Worm (Caenorhabditis elegans) whole organism, young adult: ENCODE measurements around the gene fem-3.
A peak's percentile ranks its signal among the peaks of the same experiment; 100 is the strongest.

Experiments used
- F10E7.11 ChIP-seq: sonication (generic microtip); optimal IDR thresholded peaks from 2 replicates; lab custom pipeline; 2017; ENCODE audit warnings: mild to moderate bottlenecking, missing genetic modification characterization, moderate library complexity, missing compliant biosample characterization
- F23B12.7 ChIP-seq: sonication (generic microtip); optimal IDR thresholded peaks from 2 replicates; lab custom pipeline; 2017; ENCODE audit warnings: missing genetic modification characterization, mild to moderate bottlenecking, missing compliant biosample characterization, antibody characterized with exemption, moderate library complexity; ENCODE audit not compliant: insufficient read depth
- F33H1.4 ChIP-seq: fragments of 200-800 bp; sonication (Bioruptor generic); IDR thresholded peaks from 2 replicates; pipeline ENCODE4 v1.3.6; 2022; ENCODE audit warnings: missing genetic modification reagents, missing genetic modification characterization, missing compliant biosample characterization
- F49E8.2 ChIP-seq: sonication (generic microtip); optimal IDR thresholded peaks from 3 replicates; lab custom pipeline; 2017; ENCODE audit warnings: missing genetic modification characterization, mild to moderate bottlenecking, missing compliant biosample characterization, antibody characterized with exemption, moderate library complexity; ENCODE audit not compliant: insufficient read depth
- K12H6.12 ChIP-seq: fragments of 200-800 bp; sonication (Bioruptor generic); optimal IDR thresholded peaks from 2 replicates; lab custom pipeline; 2018; ENCODE audit warnings: mild to moderate bottlenecking, missing genetic modification characterization, missing compliant biosample characterization
- T26A5.8 ChIP-seq: sonication (generic microtip); optimal IDR thresholded peaks from 2 replicates; lab custom pipeline; 2016; ENCODE audit warnings: missing genetic modification characterization, missing compliant biosample characterization
- Y67H2A.10 ChIP-seq: fragments of 200-800 bp; sonication (Bioruptor generic); conservative IDR thresholded peaks from 2 replicates; pipeline ENCODE4 v1.3.6; 2022; ENCODE audit warnings: missing genetic modification reagents, missing genetic modification characterization, missing compliant biosample characterization
- ZK185.1 ChIP-seq: sonication (generic microtip); optimal IDR thresholded peaks from 2 replicates; lab custom pipeline; 2016; ENCODE audit warnings: mild to moderate bottlenecking, missing genetic modification characterization, missing compliant biosample characterization; ENCODE audit not compliant: poor library complexity, severe bottlenecking
- aptf-3 ChIP-seq: fragments of 200-800 bp; sonication (Bioruptor generic); IDR thresholded peaks from 2 replicates; pipeline ENCODE4 v1.3.6; 2022; ENCODE audit warnings: missing genetic modification characterization, missing compliant biosample characterization
- atf-7 ChIP-seq: sonication (generic microtip); optimal IDR thresholded peaks from 2 replicates; lab custom pipeline; 2017; ENCODE audit warnings: mild to moderate bottlenecking, missing genetic modification characterization, missing compliant biosample characterization
- attf-6 ChIP-seq: fragments of 200-800 bp; sonication (Bioruptor generic); IDR thresholded peaks from 2 replicates; pipeline ENCODE4 v1.3.6; 2022; ENCODE audit warnings: missing genetic modification reagents, missing genetic modification characterization, missing compliant biosample characterization
- cebp-1 ChIP-seq, 2 experiments: fragments of 200-800 bp in 1 of 2; sonication (Bioruptor generic) in 1 of 2; sonication (generic microtip) in 1 of 2; IDR thresholded peaks in 1 of 2; optimal IDR thresholded peaks in 1 of 2; 2 replicates each; pipeline versions ENCODE4 v1.3.6 to Lab custom; 2017 to 2022; ENCODE audit warnings: missing compliant biosample characterization in 2 of 2, missing genetic modification characterization in 2 of 2, mild to moderate bottlenecking in 1 of 2, missing genetic modification reagents in 1 of 2, moderate library complexity in 1 of 2
- ceh-100 ChIP-seq: fragments of 200-800 bp; sonication (Bioruptor generic); IDR thresholded peaks from 2 replicates; pipeline ENCODE4 v1.3.6; 2022; ENCODE audit warnings: missing genetic modification reagents, missing genetic modification characterization, missing compliant biosample characterization
- ceh-40 ChIP-seq: fragments of 200-800 bp; sonication (Bioruptor generic); IDR thresholded peaks from 2 replicates; pipeline ENCODE4 v1.3.6; 2022; ENCODE audit warnings: missing genetic modification characterization, missing compliant biosample characterization
- ceh-58 ChIP-seq: fragments of 200-800 bp; sonication (Bioruptor generic); IDR thresholded peaks from 2 replicates; pipeline ENCODE4 v1.3.6; 2022; ENCODE audit warnings: missing genetic modification characterization, missing compliant biosample characterization
- ceh-91 ChIP-seq: fragments of 200-800 bp; sonication (Bioruptor generic); IDR thresholded peaks from 2 replicates; pipeline ENCODE4 v1.3.6; 2022; ENCODE audit warnings: missing genetic modification reagents, missing genetic modification characterization, missing compliant biosample characterization
- dpff-1 ChIP-seq: sonication (generic microtip); optimal IDR thresholded peaks from 2 replicates; lab custom pipeline; 2017; ENCODE audit warnings: mild to moderate bottlenecking, missing genetic modification characterization, missing compliant biosample characterization
- efl-1 ChIP-seq: fragments of 150-350 bp; optimal IDR thresholded peaks from 2 replicates; lab custom pipeline; 2014; ENCODE audit warnings: missing biosample characterization, missing genetic modification reagents, missing genetic modification characterization
- egl-18 ChIP-seq: fragments of 200-800 bp; sonication (Bioruptor generic); IDR thresholded peaks from 2 replicates; pipeline ENCODE4 v1.3.6; 2022; ENCODE audit warnings: missing genetic modification reagents, missing genetic modification characterization, missing compliant biosample characterization
- him-1 ChIP-seq: sonication (generic microtip); optimal IDR thresholded peaks from 2 replicates; lab custom pipeline; 2016; ENCODE audit warnings: missing genotype, missing genetic modification reagents, missing genetic modification characterization, missing compliant biosample characterization
- hlh-12 ChIP-seq: sonication (generic microtip); optimal IDR thresholded peaks from 2 replicates; lab custom pipeline; 2016; ENCODE audit warnings: missing genetic modification characterization, missing compliant biosample characterization
- lag-1 ChIP-seq: fragments of 200-800 bp; sonication (Bioruptor generic); IDR thresholded peaks from 2 replicates; pipeline ENCODE4 v1.3.6; 2022; ENCODE audit warnings: missing genetic modification reagents, missing genetic modification characterization, missing compliant biosample characterization
- let-526 ChIP-seq: fragments of 200-800 bp; sonication (Bioruptor generic); IDR thresholded peaks from 2 replicates; pipeline ENCODE4 v1.3.6; 2022; ENCODE audit warnings: missing genetic modification reagents, missing genetic modification characterization, missing compliant biosample characterization
- let-607 ChIP-seq, 2 experiments: fragments of 200-800 bp in 1 of 2; sonication (Bioruptor generic) in 1 of 2; sonication (generic microtip) in 1 of 2; optimal IDR thresholded peaks; 2 replicates each; lab custom pipeline; 2016 to 2018; ENCODE audit warnings: mild to moderate bottlenecking in 2 of 2, missing compliant biosample characterization in 2 of 2, missing genetic modification characterization in 2 of 2, moderate library complexity in 2 of 2, missing genotype in 1 of 2
- lir-1 ChIP-seq: fragments of 200-800 bp; sonication (Bioruptor generic); conservative IDR thresholded peaks from 2 replicates; pipeline ENCODE4 v1.3.6; 2022; ENCODE audit warnings: missing genetic modification reagents, missing genetic modification characterization, missing compliant biosample characterization
- lsl-1 ChIP-seq: fragments of 200-800 bp; sonication (Bioruptor generic); optimal IDR thresholded peaks from 2 replicates; lab custom pipeline; 2018; ENCODE audit warnings: mild to moderate bottlenecking, missing genetic modification characterization, moderate library complexity, missing compliant biosample characterization
- madf-6 ChIP-seq: fragments of 200-800 bp; sonication (Bioruptor generic); IDR thresholded peaks from 2 replicates; pipeline ENCODE4 v1.3.6; 2022; ENCODE audit warnings: missing genetic modification reagents, missing genetic modification characterization, missing compliant biosample characterization
- madf-8 ChIP-seq: fragments of 200-800 bp; sonication (Bioruptor generic); conservative IDR thresholded peaks from 2 replicates; pipeline ENCODE4 v1.3.6; 2022; ENCODE audit warnings: missing genetic modification reagents, missing genetic modification characterization, missing compliant biosample characterization
- nfya-1 ChIP-seq: sonication (generic microtip); optimal IDR thresholded peaks from 2 replicates; lab custom pipeline; 2017; ENCODE audit warnings: antibody characterized with exemption, missing compliant biosample characterization, missing genetic modification characterization, borderline replicate concordance; ENCODE audit not compliant: insufficient read depth
- nfyb-1 ChIP-seq: fragments of 200-800 bp; sonication (Bioruptor generic); IDR thresholded peaks from 2 replicates; pipeline ENCODE4 v1.3.6; 2022; ENCODE audit warnings: missing genetic modification reagents, missing genetic modification characterization, missing compliant biosample characterization
- nhr-27 ChIP-seq: fragments of 200-800 bp; sonication (Bioruptor generic); optimal IDR thresholded peaks from 2 replicates; lab custom pipeline; 2018; ENCODE audit warnings: mild to moderate bottlenecking, missing genetic modification characterization, moderate library complexity, missing compliant biosample characterization
- nhr-90 ChIP-seq: sonication (generic microtip); optimal IDR thresholded peaks from 2 replicates; lab custom pipeline; 2016; ENCODE audit warnings: missing genotype, mild to moderate bottlenecking, missing genetic modification characterization, missing compliant biosample characterization
- pha-4 ChIP-seq: fragments of 150-350 bp; sonication (generic microtip); optimal IDR thresholded peaks from 2 replicates; lab custom pipeline; 2014; ENCODE audit warnings: missing biosample characterization, missing genetic modification reagents, missing genetic modification characterization
- rpc-1 ChIP-seq, 2 experiments: fragments of 150-350 bp in 1 of 2; sonication (generic microtip) in 1 of 2; optimal IDR thresholded peaks; 2 replicates each; lab custom pipeline; 2014 to 2018; ENCODE audit warnings: missing biosample characterization in 1 of 2, missing genetic modification characterization in 1 of 2, missing genetic modification reagents in 1 of 2, missing genotype in 1 of 2
- sdz-38 ChIP-seq: sonication (generic microtip); optimal IDR thresholded peaks from 2 replicates; lab custom pipeline; 2016; ENCODE audit warnings: missing genotype, missing genetic modification characterization, missing compliant biosample characterization
- snpc-1.1 ChIP-seq: sonication (generic microtip); optimal IDR thresholded peaks from 2 replicates; lab custom pipeline; 2017; ENCODE audit warnings: missing genetic modification characterization, mild to moderate bottlenecking, missing compliant biosample characterization, antibody characterized with exemption, moderate library complexity, missing genotype, missing genetic modification reagents; ENCODE audit not compliant: insufficient read depth
- snpc-1.3 ChIP-seq: sonication (generic microtip); optimal IDR thresholded peaks from 2 replicates; lab custom pipeline; 2017; ENCODE audit warnings: missing genetic modification characterization, mild to moderate bottlenecking, missing compliant biosample characterization, antibody characterized with exemption, moderate library complexity, missing genotype, missing genetic modification reagents; ENCODE audit not compliant: insufficient read depth
- snpc-4 ChIP-seq, 5 experiments: fragments of 150-350 bp in 1 of 5; sonication (generic microtip) in 4 of 5; optimal IDR thresholded peaks; 2 replicates each; lab custom pipeline; 2014 to 2018; ENCODE audit warnings: missing genetic modification characterization in 5 of 5, missing biosample characterization in 3 of 5, antibody characterized with exemption in 2 of 5, mild to moderate bottlenecking in 2 of 5, missing compliant biosample characterization in 2 of 5, missing genotype in 2 of 5, moderate library complexity in 2 of 5, missing genetic modification reagents in 1 of 5
- somi-1 ChIP-seq: fragments of 200-800 bp; sonication (Bioruptor generic); optimal IDR thresholded peaks from 2 replicates; lab custom pipeline; 2018; ENCODE audit warnings: mild to moderate bottlenecking, missing genetic modification characterization, missing compliant biosample characterization
- tbp1 ChIP-seq: fragments of 200-800 bp; sonication (Bioruptor generic); optimal IDR thresholded peaks from 2 replicates; lab custom pipeline; 2018; ENCODE audit warnings: mild to moderate bottlenecking, missing genetic modification characterization, missing compliant biosample characterization
- xnd-1 ChIP-seq: sonication (generic microtip); optimal IDR thresholded peaks from 2 replicates; lab custom pipeline; 2016; ENCODE audit warnings: missing genotype, missing genetic modification reagents, missing genetic modification characterization, missing compliant biosample characterization
- zfh-2 ChIP-seq: fragments of 200-800 bp; sonication (Bioruptor generic); conservative IDR thresholded peaks from 2 replicates; pipeline ENCODE4 v1.3.6; 2022; ENCODE audit warnings: missing genetic modification reagents, missing genetic modification characterization, missing compliant biosample characterization

Gene fem-3

DNA sequence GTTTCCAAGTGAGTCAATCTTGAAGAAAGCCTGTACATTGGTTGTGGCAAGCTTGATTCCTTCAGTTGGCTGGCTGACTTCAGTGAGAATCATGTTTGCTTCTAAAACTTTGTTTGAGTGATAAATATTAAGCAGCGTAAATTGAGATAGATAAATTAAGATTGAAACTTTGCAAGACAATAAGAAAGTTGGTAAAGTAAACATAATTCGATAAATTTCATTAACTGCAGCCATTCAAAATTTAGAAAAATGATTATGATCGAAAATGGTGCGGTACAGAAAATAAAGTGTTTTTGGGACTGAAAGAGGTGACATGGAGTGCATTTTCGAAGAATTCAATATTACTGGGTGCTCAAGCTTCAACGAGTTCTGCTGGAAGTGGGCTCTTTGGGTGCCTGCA is 9.2 kb upstream of the fem-3 start, which contains the start of gene icln-1:
TSS of gene icln-1 (minus strand) at position 101 of the 400 bp plus-strand sequence.
- TF ChIP-seq madf-6 (GFP tag; lab: Robert Waterston, UW) (peak; percentile 44; the same call in 1 of the 2 replicates), hlh-12 (tag; lab: Kevin White, UChicago) (no peak), attf-6 (GFP tag; lab: Robert Waterston, UW) (0 out of 2 replicates have a peak, but pooled peaks have one; percentile 35)

- TF ChIP-seq F10E7.11 (tag; lab: Kevin White, UChicago) (no peak), nhr-27 (no peak), let-607 (tag; optimal IDR thresholded peaks at IDR 0.05; lab: Kevin White, UChicago) (no peak), let-526 (no peak), lag-1 (no peak), K12H6.12 (tag; lab: Kevin White, UChicago) (no peak), snpc-1.3 (peak; percentile 69), cebp-1 (GFP tag; IDR thresholded peaks at IDR 0.05; lab: Robert Waterston, UW) (no peak), cebp-1 (tag; optimal IDR thresholded peaks at IDR 0.05; lab: Kevin White, UChicago) (peak; percentile 42), xnd-1 (tag; lab: Kevin White, UChicago) (peak; percentile 35), madf-6 (GFP tag; lab: Robert Waterston, UW) (peak; percentile 81), lsl-1 (GFP tag; lab: Kevin White, UChicago) (peak; percentile 91), zfh-2 (GFP tag; lab: Robert Waterston, UW) (no peak), T26A5.8 (tag; lab: Kevin White, UChicago) (no peak), F49E8.2 (peak; percentile 60), somi-1 (GFP tag; lab: Kevin White, UChicago) (no peak), pha-4 (tag; lab: Kevin White, UChicago) (no peak), nfya-1 (tag; lab: Kevin White, UChicago) (no peak), ceh-58 (GFP tag; lab: Robert Waterston, UW) (no peak), him-1 (no peak), lir-1 (GFP tag; lab: Robert Waterston, UW) (no peak), F23B12.7 (tag; lab: Kevin White, UChicago) (peak; percentile 36), tbp1 (GFP tag; lab: Kevin White, UChicago) (peak; percentile 37), snpc-1.1 (tag; lab: Kevin White, UChicago) (no peak), snpc-4 (GFP tag; optimal IDR thresholded peaks at IDR 0.05; lab: Kevin White, UChicago) (no peak), snpc-4 (tag; optimal IDR thresholded peaks at IDR 0.05; lab: Kevin White, UChicago) (peak in 2 of 4 experiments; percentile 21 to 62), egl-18 (GFP tag; lab: Robert Waterston, UW) (no peak), dpff-1 (no peak), madf-8 (GFP tag; lab: Robert Waterston, UW) (peak; percentile 61), ceh-40 (GFP tag; lab: Robert Waterston, UW) (no peak), nhr-90 (tag; lab: Kevin White, UChicago) (no peak), ceh-100 (GFP tag; lab: Robert Waterston, UW) (no peak), F33H1.4 (peak; percentile 88), rpc-1 (optimal IDR thresholded peaks at IDR 0.05; lab: Kevin White, UChicago) (no peak), rpc-1 (tag; optimal IDR thresholded peaks at IDR 0.05; lab: Kevin White, UChicago) (no peak), efl-1 (peak; percentile 32), aptf-3 (GFP tag; lab: Robert Waterston, UW) (no peak), atf-7 (no peak), ZK185.1 (tag; lab: Kevin White, UChicago) (no peak), ceh-91 (GFP tag; lab: Robert Waterston, UW) (peak; percentile 73), nfyb-1 (GFP tag; lab: Robert Waterston, UW) (no peak), Y67H2A.10 (GFP tag; lab: Robert Waterston, UW) (no peak), sdz-38 (tag; lab: Kevin White, UChicago) (no peak)
Observed at ce11 chrIV:9096160-9096879, 8.4 kb upstream of the fem-3 start, which contains the start of the genes znf-706 and cpna-3. znf-706 (minus strand) TSS chrIV:9096231. cpna-3 (plus strand) TSS chrIV:9096842.
